Worm (Caenorhabditis elegans): ENCODE results near the gene F53F4.15.

- TF ChIP-seq him-1 (tag; optimal IDR thresholded peaks at IDR 0.05) = no peak
- no peak for TF ChIP-seq W03F9.2 (tag; optimal IDR thresholded peaks at IDR 0.05)
These were observed 33.6 kb downstream of the F53F4.15 start for ce11 chrV:13654394-13654792.
